Worm (Caenorhabditis elegans): ENCODE results near the gene rde-8.

DNA sequence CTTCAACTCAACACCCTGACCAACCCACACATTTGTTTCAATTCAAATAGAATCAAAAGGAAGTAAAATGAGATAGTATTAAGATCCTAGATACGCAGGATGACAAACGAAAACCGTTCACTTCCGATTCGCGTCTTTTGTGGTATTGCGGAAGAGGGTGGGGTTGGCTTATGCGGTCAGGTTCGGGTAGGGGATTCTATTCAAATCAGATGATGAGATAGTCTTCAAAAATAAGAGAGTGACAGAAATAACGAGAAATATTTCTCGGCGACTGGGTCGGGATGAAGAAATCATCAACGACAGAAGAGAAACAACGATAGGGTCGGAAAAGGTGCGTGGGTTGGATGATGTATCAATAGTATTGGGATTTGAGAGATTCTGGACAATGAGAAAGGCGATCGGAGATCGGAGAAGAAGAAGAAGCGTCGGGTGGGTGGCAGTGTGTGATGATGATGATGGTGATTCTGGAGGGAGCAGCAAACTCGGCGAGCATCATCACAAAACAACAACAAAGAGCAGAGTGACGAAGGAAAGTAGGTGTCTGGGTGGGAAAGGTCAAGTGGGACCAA, 7.6 kb downstream of the rde-8 start:
- TF ChIP-seq ztf-29 (GFP tag; IDR thresholded peaks at IDR 0.05) = no peak
- TF ChIP-seq T22C8.4 (GFP tag; IDR thresholded peaks at IDR 0.05) = no peak
- TF ChIP-seq ref-1 (GFP tag; conservative IDR thresholded peaks at IDR 0.05) = no peak
- TF ChIP-seq flt-1 (GFP tag; IDR thresholded peaks at IDR 0.05) = no peak
- TF ChIP-seq cog-1 (tag; optimal IDR thresholded peaks at IDR 0.05) = no peak
- no peak for TF ChIP-seq med-1 (GFP tag; optimal IDR thresholded peaks at IDR 0.05; ENCODE audit: insufficient read depth)
